Fruit fly (Drosophila melanogaster) whole organism, embryonic: ENCODE results near the gene Eig71Ek.

Experiments
- ATbp ChIP-seq: fragments of 200-800 bp; sonication (Bioruptor generic); optimal IDR thresholded peaks from 2 replicates; lab custom pipeline; 2017; ENCODE audit warnings: missing biosample characterization, mild to moderate bottlenecking, missing genetic modification characterization, missing genetic modification reagents
- Abd-B ChIP-seq: fragments of 200-800 bp; sonication (Bioruptor generic); optimal IDR thresholded peaks from 2 replicates; lab custom pipeline; 2018; ENCODE audit warnings: missing biosample characterization, mild to moderate bottlenecking, missing genetic modification characterization, moderate library complexity
- Antp ChIP-seq: fragments of 200-800 bp; sonication (Bioruptor generic); optimal IDR thresholded peaks from 3 replicates; lab custom pipeline; 2016; ENCODE audit warnings: missing biosample characterization, missing genetic modification characterization
- Atf-2 ChIP-seq: fragments of 200-800 bp; sonication (Bioruptor generic); optimal IDR thresholded peaks from 2 replicates; lab custom pipeline; 2016; ENCODE audit warnings: missing biosample characterization, missing genetic modification characterization
- CG11723 ChIP-seq: fragments of 200-800 bp; sonication (Bioruptor generic); optimal IDR thresholded peaks from 2 replicates; lab custom pipeline; 2017; ENCODE audit warnings: missing biosample characterization, mild to moderate bottlenecking, missing genetic modification characterization
- CG12104 ChIP-seq: fragments of 200-800 bp; sonication (Bioruptor generic); optimal IDR thresholded peaks from 3 replicates; lab custom pipeline; 2016; ENCODE audit warnings: missing biosample characterization, missing genetic modification characterization
- CG12219 ChIP-seq: fragments of 200-800 bp; sonication (Bioruptor generic); optimal IDR thresholded peaks from 3 replicates; lab custom pipeline; 2018; ENCODE audit warnings: missing biosample characterization, mild to moderate bottlenecking, missing genetic modification characterization
- CG1233 ChIP-seq: fragments of 200-800 bp; sonication (Bioruptor generic); optimal IDR thresholded peaks from 4 replicates; lab custom pipeline; 2018; ENCODE audit warnings: missing biosample characterization, mild to moderate bottlenecking, missing genetic modification characterization
- CG12391 ChIP-seq: fragments of 200-800 bp; sonication (Bioruptor generic); optimal IDR thresholded peaks from 3 replicates; lab custom pipeline; 2018; ENCODE audit warnings: missing biosample characterization, mild to moderate bottlenecking, missing genetic modification characterization, moderate library complexity
- CG12942 ChIP-seq: fragments of 200-800 bp; sonication (Bioruptor generic); optimal IDR thresholded peaks from 3 replicates; lab custom pipeline; 2016; ENCODE audit warnings: missing biosample characterization, missing genetic modification characterization
- CG13894 ChIP-seq: fragments of 200-800 bp; sonication (Bioruptor generic); optimal IDR thresholded peaks from 3 replicates; lab custom pipeline; 2018; ENCODE audit warnings: missing biosample characterization, mild to moderate bottlenecking, missing genetic modification characterization, moderate library complexity
- CG1529 ChIP-seq: fragments of 200-800 bp; sonication (Bioruptor generic); optimal IDR thresholded peaks from 3 replicates; lab custom pipeline; 2018; ENCODE audit warnings: missing biosample characterization, missing genetic modification characterization
- CG15514 ChIP-seq: fragments of 200-800 bp; sonication (Bioruptor generic); optimal IDR thresholded peaks from 3 replicates; lab custom pipeline; 2017; ENCODE audit warnings: missing biosample characterization, missing genetic modification characterization, mild to moderate bottlenecking, moderate library complexity, missing genetic modification reagents
- CG16813 ChIP-seq: fragments of 200-800 bp; sonication (Bioruptor generic); IDR thresholded peaks from 3 replicates; pipeline ENCODE4 v1.3.6; 2022; ENCODE audit warnings: missing biosample characterization, missing genetic modification characterization; ENCODE audit not compliant: partially characterized antibody
- CG1832 ChIP-seq: fragments of 200-800 bp; sonication (Bioruptor generic); optimal IDR thresholded peaks from 2 replicates; lab custom pipeline; 2017; ENCODE audit warnings: missing biosample characterization, mild to moderate bottlenecking, missing genetic modification characterization, inconsistent platforms
- CG18764 ChIP-seq: fragments of 200-800 bp; sonication (Bioruptor generic); optimal IDR thresholded peaks from 3 replicates; lab custom pipeline; 2016; ENCODE audit warnings: missing biosample characterization, missing genetic modification characterization
- CG30020 ChIP-seq: fragments of 200-800 bp; optimal IDR thresholded peaks from 2 replicates; lab custom pipeline; 2019; ENCODE audit warnings: missing biosample characterization, mild to moderate bottlenecking, missing genetic modification characterization, moderate library complexity
- CG3065 ChIP-seq: fragments of 200-800 bp; sonication (Bioruptor generic); optimal IDR thresholded peaks from 2 replicates; lab custom pipeline; 2016; ENCODE audit warnings: missing biosample characterization, missing genetic modification characterization
- CG34422 ChIP-seq: fragments of 200-800 bp; sonication (Bioruptor generic); IDR thresholded peaks from 3 replicates; pipeline ENCODE4 v1.3.6; 2022; ENCODE audit warnings: missing biosample characterization, missing genetic modification characterization
- CG4617 ChIP-seq: fragments of 200-800 bp; sonication (Bioruptor generic); optimal IDR thresholded peaks from 3 replicates; lab custom pipeline; 2016; ENCODE audit warnings: missing biosample characterization, missing genetic modification characterization, borderline replicate concordance
- CG7271 ChIP-seq: fragments of 200-800 bp; sonication (Bioruptor generic); optimal IDR thresholded peaks from 2 replicates; lab custom pipeline; 2018; ENCODE audit warnings: missing biosample characterization, mild to moderate bottlenecking, missing genetic modification characterization, moderate library complexity
- CG7372 ChIP-seq: fragments of 200-800 bp; sonication (Bioruptor generic); IDR thresholded peaks from 2 replicates; pipeline ENCODE4 v1.3.6; 2022; ENCODE audit warnings: missing biosample characterization, missing genetic modification characterization
- CG7786 ChIP-seq: fragments of 200-800 bp; sonication (Bioruptor generic); optimal IDR thresholded peaks from 2 replicates; lab custom pipeline; 2016; ENCODE audit warnings: missing biosample characterization, missing genetic modification characterization
- CG8388 ChIP-seq: fragments of 200-800 bp; sonication (Bioruptor generic); optimal IDR thresholded peaks from 2 replicates; lab custom pipeline; 2019; ENCODE audit warnings: missing biosample characterization, mild to moderate bottlenecking, missing genetic modification characterization, moderate library complexity
- CHES-1-like ChIP-seq: fragments of 200-800 bp; sonication (Bioruptor generic); optimal IDR thresholded peaks from 2 replicates; lab custom pipeline; 2016; ENCODE audit warnings: missing biosample characterization, missing genetic modification characterization
- Camta ChIP-seq: fragments of 200-800 bp; sonication (Bioruptor generic); optimal IDR thresholded peaks from 2 replicates; lab custom pipeline; 2016; ENCODE audit warnings: missing biosample characterization, missing genetic modification characterization
- CrebB ChIP-seq: fragments of 200-800 bp; sonication (Bioruptor generic); optimal IDR thresholded peaks from 3 replicates; lab custom pipeline; 2018; ENCODE audit warnings: missing biosample characterization, mild to moderate bottlenecking, missing genetic modification characterization
- Dad ChIP-seq: fragments of 200-800 bp; sonication (Bioruptor generic); optimal IDR thresholded peaks from 3 replicates; lab custom pipeline; 2016; ENCODE audit warnings: missing biosample characterization, missing genetic modification characterization
- Ets65A ChIP-seq: fragments of 200-800 bp; sonication (Bioruptor generic); peaks from one replicate; lab custom pipeline; 2016; ENCODE audit warnings: missing biosample characterization, missing genetic modification characterization
- Ets97D ChIP-seq: fragments of 200-800 bp; sonication (Bioruptor generic); optimal IDR thresholded peaks from 3 replicates; lab custom pipeline; 2016; ENCODE audit warnings: missing biosample characterization, missing genetic modification characterization
- Gsc ChIP-seq: fragments of 200-800 bp; sonication (Bioruptor generic); IDR thresholded peaks from 2 replicates; pipeline ENCODE4 v1.3.6; 2022; ENCODE audit warnings: missing biosample characterization, missing genetic modification characterization
- HLH4C ChIP-seq: fragments of 200-800 bp; sonication (Bioruptor generic); IDR thresholded peaks from 3 replicates; pipeline ENCODE4 v1.3.6; 2022; ENCODE audit warnings: missing biosample characterization, missing genetic modification characterization; ENCODE audit not compliant: partially characterized antibody
- Hmr ChIP-seq: fragments of 200-800 bp; sonication (Bioruptor generic); optimal IDR thresholded peaks from 3 replicates; lab custom pipeline; 2017; ENCODE audit warnings: mild to moderate bottlenecking, missing biosample characterization, missing genetic modification reagents, missing genetic modification characterization
- Mes4 ChIP-seq: fragments of 200-800 bp; sonication (Bioruptor generic); optimal IDR thresholded peaks from 2 replicates; lab custom pipeline; 2016; ENCODE audit warnings: missing biosample characterization, missing genetic modification characterization
- Six4 ChIP-seq: fragments of 200-800 bp; sonication (Bioruptor generic); optimal IDR thresholded peaks from 2 replicates; lab custom pipeline; 2016; ENCODE audit warnings: missing biosample characterization, missing genetic modification characterization
- Sry-β ChIP-seq: fragments of 200-800 bp; sonication (Bioruptor generic); optimal IDR thresholded peaks from 2 replicates; lab custom pipeline; 2018; ENCODE audit warnings: missing biosample characterization, mild to moderate bottlenecking, missing genetic modification characterization, moderate library complexity
- az2 ChIP-seq: fragments of 200-800 bp; sonication (Bioruptor generic); optimal IDR thresholded peaks from 3 replicates; lab custom pipeline; 2016; ENCODE audit warnings: missing biosample characterization, missing genetic modification characterization
- cato ChIP-seq: fragments of 200-800 bp; sonication (Bioruptor generic); optimal IDR thresholded peaks from 2 replicates; lab custom pipeline; 2016; ENCODE audit warnings: missing biosample characterization, missing genetic modification characterization, borderline replicate concordance
- chinmo ChIP-seq: fragments of 200-800 bp; sonication (Bioruptor generic); IDR thresholded peaks from 4 replicates; pipeline ENCODE4 v1.3.6; 2022; ENCODE audit warnings: missing biosample characterization, missing genetic modification characterization; ENCODE audit not compliant: partially characterized antibody
- dan ChIP-seq: fragments of 200-800 bp; sonication (Bioruptor generic); IDR thresholded peaks from 2 replicates; pipeline ENCODE4 v1.3.6; 2022; ENCODE audit warnings: missing biosample characterization, missing genetic modification characterization
- disco-r ChIP-seq: fragments of 200-800 bp; sonication (Bioruptor generic); optimal IDR thresholded peaks from 2 replicates; lab custom pipeline; 2016; ENCODE audit warnings: missing biosample characterization, missing genetic modification characterization
- gem ChIP-seq: fragments of 200-800 bp; sonication (Bioruptor generic); optimal IDR thresholded peaks from 2 replicates; lab custom pipeline; 2019; ENCODE audit warnings: missing biosample characterization, mild to moderate bottlenecking, missing genetic modification characterization, moderate library complexity
- hth ChIP-seq: fragments of >200 bp; optimal IDR thresholded peaks from 2 replicates; lab custom pipeline; 2017; ENCODE audit warnings: inconsistent platforms
- mld ChIP-seq: fragments of 200-800 bp; sonication (Bioruptor generic); IDR thresholded peaks from 3 replicates; pipeline ENCODE4 v1.3.6; 2022; ENCODE audit warnings: missing biosample characterization, missing genetic modification characterization; ENCODE audit not compliant: partially characterized antibody
- oc ChIP-seq: fragments of 200-800 bp; sonication (Bioruptor generic); optimal IDR thresholded peaks from 2 replicates; lab custom pipeline; 2018; ENCODE audit warnings: missing biosample characterization, mild to moderate bottlenecking, missing genetic modification characterization, moderate library complexity
- onecut ChIP-seq: fragments of 200-800 bp; sonication (Bioruptor generic); IDR thresholded peaks from 2 replicates; pipeline ENCODE4 v1.3.6; 2022; ENCODE audit warnings: missing biosample characterization, missing genetic modification characterization
- ranshi ChIP-seq: fragments of 200-800 bp; sonication (Bioruptor generic); IDR thresholded peaks from 2 replicates; pipeline ENCODE4 v1.3.6; 2022; ENCODE audit warnings: missing biosample characterization, missing genetic modification characterization
- shn ChIP-seq: fragments of 200-800 bp; sonication (Bioruptor generic); optimal IDR thresholded peaks from 3 replicates; lab custom pipeline; 2016; ENCODE audit warnings: missing biosample characterization, missing genetic modification characterization
- slou ChIP-seq: fragments of 200-800 bp; sonication (Bioruptor generic); optimal IDR thresholded peaks from 3 replicates; lab custom pipeline; 2016; ENCODE audit warnings: missing biosample characterization, missing genetic modification characterization
- sug ChIP-seq: fragments of 200-800 bp; optimal IDR thresholded peaks from 2 replicates; lab custom pipeline; 2019; ENCODE audit warnings: missing biosample characterization, mild to moderate bottlenecking, missing genetic modification characterization, moderate library complexity
- tin ChIP-seq: fragments of 200-800 bp; sonication (Bioruptor generic); optimal IDR thresholded peaks from 3 replicates; lab custom pipeline; 2016; ENCODE audit warnings: missing biosample characterization, missing genetic modification characterization

The Eig71Ek gene

dm6 chr3L:15675111-15675510, 14.1 kb downstream of the Eig71Ek start (continued):
- no peak for TF ChIP-seq Ets97D
- TF ChIP-seq CHES-1-like = peak; percentile 30
- TF ChIP-seq onecut (GFP tag; lab: Robert Waterston, UW) = 0 out of 2 replicates have a peak, but pooled peaks have one; percentile 22
- TF ChIP-seq az2 (GFP tag; lab: Kevin White, UChicago) = peak; percentile 78
- no peak for TF ChIP-seq CG1832 (GFP tag; lab: Kevin White, UChicago)
- no peak for TF ChIP-seq CG12104 (GFP tag; lab: Kevin White, UChicago)
- no peak for TF ChIP-seq Hmr (GFP tag; lab: Kevin White, UChicago)
- TF ChIP-seq Abd-B (GFP tag; lab: Kevin White, UChicago) = peak; percentile 54
- TF ChIP-seq CG30020 (tag; lab: Kevin White, UChicago) = peak; percentile 17
- peak; percentile 26 for TF ChIP-seq shn (GFP tag; lab: Kevin White, UChicago)
- peak; percentile 8 for TF ChIP-seq CG3065
- TF ChIP-seq CG15514 = no peak
- peak; percentile 27 for TF ChIP-seq cato (GFP tag; lab: Kevin White, UChicago)
- peak; percentile 50 for TF ChIP-seq ATbp
- peak; percentile 28 for TF ChIP-seq CG4617 (GFP tag; lab: Kevin White, UChicago)
- TF ChIP-seq CrebB (tag; lab: Kevin White, UChicago) = no peak
- TF ChIP-seq CG8388 (GFP tag; lab: Kevin White, UChicago) = peak; percentile 79
- TF ChIP-seq CG18764 = peak; percentile 47
- TF ChIP-seq CG11723 (GFP tag; lab: Kevin White, UChicago) = peak; percentile 44
- peak; percentile 78 for TF ChIP-seq tin (GFP tag; lab: Kevin White, UChicago)
- TF ChIP-seq CG1233 (GFP tag; lab: Kevin White, UChicago) = peak; percentile 61
- TF ChIP-seq CG7271 (tag; lab: Kevin White, UChicago) = peak; percentile 29
- TF ChIP-seq dan (GFP tag; lab: Robert Waterston, UW) = peak; percentile 54; the same call in 1 of the 2 replicates
- peak; percentile 53 for TF ChIP-seq Mes4 (GFP tag; lab: Kevin White, UChicago)
- TF ChIP-seq ranshi (GFP tag; lab: Robert Waterston, UW) = peak; percentile 12; the same call in 1 of the 2 replicates
- TF ChIP-seq CG7372 = 0 out of 2 replicates have a peak, but pooled peaks have one; percentile 21
- TF ChIP-seq oc (tag; lab: Kevin White, UChicago) = peak; percentile 68
- peak; percentile 13 for TF ChIP-seq disco-r (GFP tag; lab: Kevin White, UChicago)
- peak; percentile 87 for TF ChIP-seq gem
- TF ChIP-seq CG12219 (GFP tag; lab: Kevin White, UChicago) = peak; percentile 55
- peak; percentile 66 for TF ChIP-seq CG1529 (GFP tag; lab: Kevin White, UChicago)
- TF ChIP-seq Six4 (GFP tag; lab: Kevin White, UChicago) = peak; percentile 52
- no peak for TF ChIP-seq slou (GFP tag; lab: Kevin White, UChicago)
- no peak for TF ChIP-seq CG16813
- peak; percentile 54 for TF ChIP-seq Atf-2 (GFP tag; lab: Kevin White, UChicago)
- no peak for TF ChIP-seq sug (tag; lab: Kevin White, UChicago)
- no peak for TF ChIP-seq mld
- TF ChIP-seq Sry-β = no peak
- peak; percentile 43; the same call in 1 of the 3 replicates for TF ChIP-seq CG34422 (GFP tag; lab: Robert Waterston, UW)
- TF ChIP-seq CG13894 (tag; lab: Kevin White, UChicago) = no peak
- TF ChIP-seq chinmo (GFP tag; lab: Robert Waterston, UW) = no peak
- TF ChIP-seq HLH4C (GFP tag; lab: Robert Waterston, UW) = no peak
- peak; percentile 44 for TF ChIP-seq CG7786 (GFP tag; lab: Kevin White, UChicago)
- TF ChIP-seq CG12942 (GFP tag; lab: Kevin White, UChicago) = peak; percentile 52
- no peak for TF ChIP-seq Dad (GFP tag; lab: Kevin White, UChicago)
- TF ChIP-seq Ets65A (GFP tag; lab: Kevin White, UChicago) = peak; percentile 94
- peak; percentile 50; the same call in 1 of the 2 replicates for TF ChIP-seq Gsc (GFP tag; lab: Robert Waterston, UW)
- TF ChIP-seq hth (lab: Kevin White, UChicago) = no peak
- TF ChIP-seq Camta (GFP tag; lab: Kevin White, UChicago) = peak; percentile 63
- TF ChIP-seq Antp (GFP tag; lab: Kevin White, UChicago) = peak; percentile 40
- TF ChIP-seq CG12391 (tag; lab: Kevin White, UChicago) = peak; percentile 83
